Worm (Caenorhabditis elegans) whole organism, L3 larva: ENCODE data around the gene lgc-14.

ENCODE experiments used
- R02D3.7 ChIP-seq: fragments of 150-350 bp; optimal IDR thresholded peaks from 2 replicates; lab custom pipeline; 2014; ENCODE audit warnings: missing biosample characterization, missing genetic modification characterization
- ZK546.5 ChIP-seq: sonication (generic microtip); optimal IDR thresholded peaks from 2 replicates; lab custom pipeline; 2017; ENCODE audit warnings: missing biosample characterization, missing genetic modification characterization
- aly-2 ChIP-seq: fragments of 150-350 bp; optimal IDR thresholded peaks from 2 replicates; lab custom pipeline; 2014; ENCODE audit warnings: missing biosample characterization, missing genetic modification characterization
- ama-1 ChIP-seq: fragments of 150-350 bp; optimal IDR thresholded peaks from 2 replicates; lab custom pipeline; 2018
- ceh-16 ChIP-seq: sonication (generic microtip); optimal IDR thresholded peaks from 2 replicates; lab custom pipeline; 2017; ENCODE audit warnings: missing biosample characterization, missing genetic modification characterization
- ceh-82 ChIP-seq: fragments of 150-350 bp; optimal IDR thresholded peaks from 2 replicates; lab custom pipeline; 2014; ENCODE audit warnings: missing biosample characterization, missing genetic modification characterization
- ceh-9 ChIP-seq: sonication (generic microtip); optimal IDR thresholded peaks from 2 replicates; lab custom pipeline; 2018; ENCODE audit warnings: missing biosample characterization, missing genetic modification characterization
- egl-27 ChIP-seq: sonication (generic microtip); optimal IDR thresholded peaks from 4 replicates; lab custom pipeline; 2017; ENCODE audit warnings: missing biosample characterization, missing genetic modification reagents, missing genetic modification characterization
- egl-5 ChIP-seq: fragments of 150-350 bp; optimal IDR thresholded peaks from 2 replicates; lab custom pipeline; 2017; ENCODE audit warnings: missing biosample characterization, missing genetic modification reagents, missing genetic modification characterization, inconsistent platforms
- elt-1 ChIP-seq: fragments of 150-350 bp; optimal IDR thresholded peaks from 2 replicates; lab custom pipeline; 2014; ENCODE audit warnings: missing biosample characterization, missing genetic modification characterization
- elt-2 ChIP-seq: sonication (generic microtip); optimal IDR thresholded peaks from 2 replicates; lab custom pipeline; 2016; ENCODE audit warnings: missing genetic modification reagents, mild to moderate bottlenecking, missing genetic modification characterization, missing compliant biosample characterization
- elt-3 ChIP-seq, 3 experiments: fragments of 150-350 bp in 1 of 3; sonication (generic microtip) in 2 of 3; optimal IDR thresholded peaks; 2 replicates in 2 of 3; 4 replicates in 1 of 3; lab custom pipeline; 2014 to 2017; ENCODE audit warnings: missing biosample characterization in 3 of 3, missing genetic modification characterization in 3 of 3
- eor-1 ChIP-seq, 2 experiments: fragments of 150-350 bp; optimal IDR thresholded peaks; 2 replicates each; lab custom pipeline; 2014 to 2018; ENCODE audit warnings: missing biosample characterization in 2 of 2, missing genetic modification characterization in 2 of 2
- fkh-10 ChIP-seq: sonication (generic microtip); optimal IDR thresholded peaks from 2 replicates; lab custom pipeline; 2017; ENCODE audit warnings: missing biosample characterization, missing genetic modification reagents, missing genetic modification characterization
- fkh-2 ChIP-seq: fragments of 150-350 bp; optimal IDR thresholded peaks from 2 replicates; lab custom pipeline; 2014; ENCODE audit warnings: missing biosample characterization, missing genetic modification reagents, missing genetic modification characterization
- fos-1 ChIP-seq: fragments of 150-350 bp; optimal IDR thresholded peaks from 2 replicates; lab custom pipeline; 2014; ENCODE audit warnings: missing biosample characterization, missing genetic modification characterization
- mdl-1 ChIP-seq: fragments of 150-350 bp; optimal IDR thresholded peaks from 2 replicates; lab custom pipeline; 2014; ENCODE audit warnings: missing biosample characterization, missing genetic modification characterization
- nfya-1 ChIP-seq: sonication (generic microtip); optimal IDR thresholded peaks from 2 replicates; lab custom pipeline; 2017; ENCODE audit warnings: missing genetic modification characterization, mild to moderate bottlenecking, missing compliant biosample characterization, antibody characterized with exemption, moderate library complexity; ENCODE audit not compliant: insufficient read depth
- nhr-11 ChIP-seq: fragments of 150-350 bp; optimal IDR thresholded peaks from 2 replicates; lab custom pipeline; 2014; ENCODE audit warnings: missing biosample characterization, missing genetic modification characterization
- nhr-12 ChIP-seq: fragments of 150-350 bp; optimal IDR thresholded peaks from 2 replicates; lab custom pipeline; 2014; ENCODE audit warnings: missing biosample characterization, missing genetic modification characterization
- nhr-23 ChIP-seq: fragments of 150-350 bp; optimal IDR thresholded peaks from 2 replicates; lab custom pipeline; 2014; ENCODE audit warnings: missing biosample characterization, missing genetic modification reagents, missing genetic modification characterization
- nhr-237 ChIP-seq: fragments of 150-350 bp; optimal IDR thresholded peaks from 2 replicates; lab custom pipeline; 2014; ENCODE audit warnings: missing biosample characterization, missing genetic modification characterization
- nhr-25 ChIP-seq: sonication (generic microtip); optimal IDR thresholded peaks from 2 replicates; lab custom pipeline; 2017; ENCODE audit warnings: missing biosample characterization, missing genetic modification characterization
- nhr-28 ChIP-seq: fragments of 150-350 bp; optimal IDR thresholded peaks from 2 replicates; lab custom pipeline; 2014; ENCODE audit warnings: missing biosample characterization, missing genetic modification characterization
- nhr-43 ChIP-seq: sonication (generic microtip); optimal IDR thresholded peaks from 2 replicates; lab custom pipeline; 2016; ENCODE audit warnings: mild to moderate bottlenecking, missing genetic modification characterization, missing compliant biosample characterization; ENCODE audit not compliant: poor library complexity, severe bottlenecking
- nhr-76 ChIP-seq: fragments of 150-350 bp; sonication (generic microtip); optimal IDR thresholded peaks from 5 replicates; lab custom pipeline; 2014; ENCODE audit warnings: missing biosample characterization, missing genetic modification characterization
- nhr-77 ChIP-seq: fragments of 150-350 bp; optimal IDR thresholded peaks from 2 replicates; lab custom pipeline; 2014; ENCODE audit warnings: missing biosample characterization, missing genetic modification characterization
- pha-4 ChIP-seq: fragments of 150-350 bp; optimal IDR thresholded peaks from 2 replicates; lab custom pipeline; 2014; ENCODE audit warnings: missing biosample characterization, missing genetic modification reagents, missing genetic modification characterization
- pqm-1 ChIP-seq: fragments of 150-350 bp; optimal IDR thresholded peaks from 2 replicates; lab custom pipeline; 2017; ENCODE audit warnings: missing biosample characterization, missing genetic modification characterization, inconsistent platforms
- snpc-4 ChIP-seq: fragments of 150-350 bp; optimal IDR thresholded peaks from 2 replicates; lab custom pipeline; 2014; ENCODE audit warnings: missing biosample characterization, missing genetic modification characterization
- tbx-2 ChIP-seq: sonication (generic microtip); optimal IDR thresholded peaks from 2 replicates; lab custom pipeline; 2016; ENCODE audit warnings: mild to moderate bottlenecking, missing genetic modification characterization, missing compliant biosample characterization
- unc-39 ChIP-seq: sonication (generic microtip); optimal IDR thresholded peaks from 4 replicates; lab custom pipeline; 2017; ENCODE audit warnings: missing biosample characterization, missing genetic modification characterization
- unc-62 ChIP-seq: fragments of 150-350 bp; sonication (generic microtip); optimal IDR thresholded peaks from 4 replicates; lab custom pipeline; 2014; ENCODE audit warnings: missing biosample characterization, missing genetic modification reagents, missing genetic modification characterization
- ztf-4 ChIP-seq: fragments of 150-350 bp; optimal IDR thresholded peaks from 2 replicates; lab custom pipeline; 2014; ENCODE audit warnings: missing biosample characterization, missing genetic modification characterization

The lgc-14 gene

DNA sequence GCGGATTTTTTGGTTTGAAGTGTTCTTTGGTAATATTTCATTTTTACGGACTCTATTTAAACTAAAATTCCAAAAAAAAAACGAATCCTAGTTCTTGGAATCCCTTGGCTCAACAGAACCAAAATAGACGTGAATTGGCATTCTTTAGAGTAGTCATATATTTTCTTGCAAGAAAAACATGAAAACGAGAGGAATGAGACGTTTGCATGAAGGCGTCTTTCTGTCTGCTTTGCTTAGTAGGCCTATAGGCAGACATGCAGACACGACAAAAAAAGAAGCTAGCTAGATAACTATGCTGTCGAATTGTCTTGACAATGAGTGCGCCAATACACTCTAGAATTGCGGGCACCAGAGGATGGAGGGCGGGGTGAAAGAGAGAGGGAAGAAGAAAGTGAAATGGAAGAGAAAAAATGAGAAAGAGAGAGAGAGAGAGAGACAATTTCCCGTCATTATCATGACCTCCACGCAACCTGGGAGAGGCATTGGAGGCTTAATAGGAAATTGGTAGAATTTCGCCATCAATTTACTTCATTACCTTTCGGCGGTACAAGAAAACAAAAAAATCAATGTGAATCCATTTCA lies 30.6 kb upstream of the lgc-14 start:
- TF ChIP-seq nfya-1 (tag; lab: Kevin White, UChicago) (peak; percentile 43), egl-5 (tag; lab: Kevin White, UChicago) (no peak), unc-39 (tag; lab: Kevin White, UChicago) (no peak), nhr-11 (tag; lab: Kevin White, UChicago) (no peak), nhr-77 (tag; lab: Kevin White, UChicago) (no peak), elt-2 (tag; lab: Kevin White, UChicago) (no peak), snpc-4 (no peak), nhr-23 (tag; lab: Kevin White, UChicago) (peak; percentile 24), nhr-25 (peak; percentile 71), ceh-9 (no peak)

DNA sequence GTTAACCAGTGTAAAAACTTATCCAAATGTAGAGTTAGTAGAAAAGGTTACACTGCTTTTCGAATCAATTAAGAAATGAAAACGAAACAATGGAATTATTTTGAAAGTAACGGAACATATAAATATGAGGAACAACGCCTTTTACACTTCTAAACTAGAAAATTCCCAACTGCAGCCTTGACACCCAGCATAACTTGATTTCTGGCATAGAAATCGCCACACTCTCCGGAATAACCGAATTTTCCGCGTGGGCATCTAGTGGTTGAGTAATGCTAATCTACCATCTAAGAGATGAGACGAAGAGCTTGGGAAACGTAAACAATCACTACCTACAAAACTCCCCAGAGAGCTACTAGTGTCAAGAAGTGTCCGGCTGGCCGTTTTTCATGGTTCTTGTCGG lies 30.1 kb upstream of the lgc-14 start:
- TF ChIP-seq elt-1 (tag; lab: Kevin White, UChicago) (peak; percentile 66), fos-1 (no peak)

DNA sequence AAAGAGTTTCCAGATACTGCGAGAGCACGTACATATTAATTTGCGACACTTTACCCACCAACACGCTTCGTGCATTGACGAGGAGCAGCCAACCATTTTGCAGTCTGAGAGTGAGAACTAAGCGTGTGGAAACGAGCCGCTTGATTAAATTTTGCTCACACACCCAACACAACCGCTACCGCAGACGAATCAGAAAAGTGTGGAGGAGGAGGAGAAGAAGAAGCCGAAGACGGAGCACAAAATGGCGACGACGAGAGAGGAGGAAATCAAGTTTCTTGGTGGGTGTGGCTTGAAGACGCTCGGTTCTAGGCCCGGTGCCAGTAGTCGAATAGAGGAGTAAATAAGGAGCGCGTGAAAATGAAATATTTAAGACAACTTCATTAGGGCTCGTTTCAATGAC lies 28.5 kb upstream of the lgc-14 start:
- no peak for TF ChIP-seq R02D3.7 (tag; lab: Kevin White, UChicago)
- no peak for TF ChIP-seq fkh-2 (tag; lab: Kevin White, UChicago)
- TF ChIP-seq elt-3 (tag; optimal IDR thresholded peaks at IDR 0.05; lab: Kevin White, UChicago), result no peak
- no peak for TF ChIP-seq ZK546.5 (tag; lab: Kevin White, UChicago)
- no peak for TF ChIP-seq egl-27 (tag; lab: Kevin White, UChicago)
- no peak for TF ChIP-seq fos-1
- no peak for TF ChIP-seq nhr-12 (tag; lab: Kevin White, UChicago)
- TF ChIP-seq nhr-76, result no peak
- no peak for TF ChIP-seq pha-4 (tag; lab: Kevin White, UChicago)
- peak; percentile 78 for TF ChIP-seq fkh-10
- TF ChIP-seq nfya-1 (tag; lab: Kevin White, UChicago), result peak; percentile 25
- no peak for TF ChIP-seq nhr-23 (tag; lab: Kevin White, UChicago)

DNA sequence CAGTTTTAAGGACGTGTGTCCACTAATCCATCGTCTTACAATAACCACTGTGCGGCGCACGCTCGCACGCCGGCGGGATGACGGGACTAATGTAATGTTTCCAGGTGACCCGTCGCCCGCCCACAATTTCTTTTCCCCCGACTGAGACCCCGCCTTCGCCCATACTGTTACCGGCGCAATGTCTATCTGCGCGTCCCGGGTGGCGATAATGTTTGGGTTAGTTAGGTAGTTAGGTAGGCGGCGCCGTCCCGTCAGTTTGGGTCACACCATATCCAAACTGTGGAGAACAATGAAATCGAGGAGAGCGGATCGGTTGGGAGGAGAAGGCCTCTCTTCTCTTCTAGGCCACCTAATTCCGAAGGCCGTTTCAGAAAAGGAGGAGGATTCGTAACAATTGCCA lies 25.0 kb upstream of the lgc-14 start:
- TF ChIP-seq nhr-237 (tag; lab: Kevin White, UChicago), result no peak
- TF ChIP-seq eor-1 (tag; optimal IDR thresholded peaks at IDR 0.05; lab: Kevin White, UChicago), result no peak
- TF ChIP-seq mdl-1 (tag; lab: Kevin White, UChicago), result no peak
- TF ChIP-seq nhr-23 (tag; lab: Kevin White, UChicago), result no peak
- TF ChIP-seq ama-1 (lab: Kevin White, UChicago), result no peak

- no peak for TF ChIP-seq ceh-82 (tag; lab: Kevin White, UChicago)
- no peak for TF ChIP-seq nhr-77 (tag; lab: Kevin White, UChicago)
- TF ChIP-seq egl-5 (tag; lab: Kevin White, UChicago), result no peak
- no peak for TF ChIP-seq elt-1 (tag; lab: Kevin White, UChicago)
- TF ChIP-seq ceh-9, result no peak
- no peak for TF ChIP-seq ama-1 (lab: Kevin White, UChicago)
- TF ChIP-seq pqm-1 (tag; lab: Kevin White, UChicago), result no peak
- TF ChIP-seq ceh-16, result no peak
- TF ChIP-seq eor-1 (tag; optimal IDR thresholded peaks at IDR 0.05; lab: Kevin White, UChicago), result no peak
- no peak for TF ChIP-seq R02D3.7 (tag; lab: Kevin White, UChicago)
- TF ChIP-seq unc-62 (GFP tag; lab: Kevin White, UChicago), result no peak
- no peak for TF ChIP-seq ztf-4
- no peak for TF ChIP-seq nhr-12 (tag; lab: Kevin White, UChicago)
- no peak for TF ChIP-seq nhr-28 (tag; lab: Kevin White, UChicago)
- no peak for TF ChIP-seq nhr-237 (tag; lab: Kevin White, UChicago)
- no peak for TF ChIP-seq aly-2 (tag; lab: Kevin White, UChicago)
- no peak for TF ChIP-seq mdl-1 (tag; lab: Kevin White, UChicago)
- TF ChIP-seq nhr-43 (tag; lab: Kevin White, UChicago), result no peak
- no peak for TF ChIP-seq tbx-2 (tag; lab: Kevin White, UChicago)
- TF ChIP-seq, all 47 proteins: peak for 0
These were observed 18.7 kb upstream of the lgc-14 start for ce11 chrX:12092621-12093020.
